Worm (Caenorhabditis elegans) whole organism, young adult: ENCODE measurements around the gene Y7A5A.3.

Experiments
- B0019.2 ChIP-seq: fragments of 200-800 bp; sonication (Bioruptor generic); conservative IDR thresholded peaks from 2 replicates; pipeline ENCODE4 v1.3.6; 2022; ENCODE audit warnings: missing genetic modification reagents, missing genetic modification characterization, missing compliant biosample characterization
- B0261.1 ChIP-seq: sonication (generic microtip); optimal IDR thresholded peaks from 2 replicates; lab custom pipeline; 2016; ENCODE audit warnings: mild to moderate bottlenecking, missing genetic modification characterization, moderate library complexity, missing compliant biosample characterization
- D2030.7 ChIP-seq: fragments of 200-800 bp; sonication (Bioruptor generic); IDR thresholded peaks from 2 replicates; pipeline ENCODE4 v1.3.6; 2022; ENCODE audit warnings: missing genetic modification reagents, missing genetic modification characterization, missing compliant biosample characterization
- F52B5.7 ChIP-seq: sonication (generic microtip); optimal IDR thresholded peaks from 2 replicates; lab custom pipeline; 2016; ENCODE audit warnings: mild to moderate bottlenecking, missing genetic modification characterization, missing compliant biosample characterization
- F57A8.1 ChIP-seq: fragments of 200-800 bp; sonication (Bioruptor generic); optimal IDR thresholded peaks from 2 replicates; lab custom pipeline; 2018; ENCODE audit warnings: mild to moderate bottlenecking, missing genetic modification characterization, moderate library complexity, missing compliant biosample characterization
- F57C9.4 ChIP-seq: sonication (generic microtip); optimal IDR thresholded peaks from 2 replicates; lab custom pipeline; 2017; ENCODE audit warnings: mild to moderate bottlenecking, missing genetic modification characterization, missing compliant biosample characterization
- T07F8.4 ChIP-seq: sonication (generic microtip); optimal IDR thresholded peaks from 2 replicates; lab custom pipeline; 2016; ENCODE audit warnings: mild to moderate bottlenecking, missing genetic modification characterization, moderate library complexity, missing compliant biosample characterization
- akir-1 ChIP-seq: fragments of 200-800 bp; sonication (Bioruptor generic); optimal IDR thresholded peaks from 2 replicates; lab custom pipeline; 2018; ENCODE audit warnings: mild to moderate bottlenecking, missing genetic modification characterization, moderate library complexity, missing compliant biosample characterization
- bed-2 ChIP-seq: fragments of 200-800 bp; sonication (Bioruptor generic); IDR thresholded peaks from 2 replicates; pipeline ENCODE4 v1.3.6; 2022; ENCODE audit warnings: missing genetic modification reagents, missing genetic modification characterization, missing compliant biosample characterization
- ceh-79 ChIP-seq: sonication (generic microtip); optimal IDR thresholded peaks from 2 replicates; lab custom pipeline; 2017; ENCODE audit warnings: mild to moderate bottlenecking, missing genetic modification characterization, missing compliant biosample characterization
- chd-7 ChIP-seq: sonication (generic microtip); optimal IDR thresholded peaks from 2 replicates; lab custom pipeline; 2016; ENCODE audit warnings: mild to moderate bottlenecking, missing genetic modification characterization, moderate library complexity, missing compliant biosample characterization
- die-1 ChIP-seq: sonication (generic microtip); optimal IDR thresholded peaks from 2 replicates; lab custom pipeline; 2016; ENCODE audit warnings: missing genotype, mild to moderate bottlenecking, missing genetic modification characterization, missing compliant biosample characterization
- egrh-3 ChIP-seq: fragments of 200-800 bp; sonication (Bioruptor generic); IDR thresholded peaks from 2 replicates; pipeline ENCODE4 v1.3.6; 2022; ENCODE audit warnings: missing genetic modification reagents, missing genetic modification characterization, missing compliant biosample characterization
- ets-4 ChIP-seq: fragments of 200-800 bp; sonication (Bioruptor generic); optimal IDR thresholded peaks from 2 replicates; lab custom pipeline; 2018; ENCODE audit warnings: mild to moderate bottlenecking, missing genetic modification characterization, missing compliant biosample characterization
- gei-17 ChIP-seq: fragments of 200-800 bp; sonication (Bioruptor generic); optimal IDR thresholded peaks from 2 replicates; lab custom pipeline; 2018; ENCODE audit warnings: mild to moderate bottlenecking, missing genetic modification characterization, missing compliant biosample characterization
- hmg-1.2 ChIP-seq: fragments of 200-800 bp; sonication (Bioruptor generic); IDR thresholded peaks from 2 replicates; pipeline ENCODE4 v1.3.6; 2022; ENCODE audit warnings: missing genetic modification reagents, missing genetic modification characterization, missing compliant biosample characterization
- let-607 ChIP-seq, 2 experiments: fragments of 200-800 bp in 1 of 2; sonication (Bioruptor generic) in 1 of 2; sonication (generic microtip) in 1 of 2; optimal IDR thresholded peaks; 2 replicates each; lab custom pipeline; 2016 to 2018; ENCODE audit warnings: mild to moderate bottlenecking in 2 of 2, missing compliant biosample characterization in 2 of 2, missing genetic modification characterization in 2 of 2, moderate library complexity in 2 of 2, missing genotype in 1 of 2
- lin-26 ChIP-seq: fragments of 200-800 bp; sonication (Bioruptor generic); IDR thresholded peaks from 2 replicates; pipeline ENCODE4 v1.3.6; 2022; ENCODE audit warnings: missing genetic modification reagents, missing genetic modification characterization, missing compliant biosample characterization
- madf-3 ChIP-seq: fragments of 200-800 bp; sonication (Bioruptor generic); IDR thresholded peaks from 2 replicates; pipeline ENCODE4 v1.3.6; 2022; ENCODE audit warnings: missing genetic modification reagents, missing genetic modification characterization, missing compliant biosample characterization
- nfya-1 ChIP-seq: sonication (generic microtip); optimal IDR thresholded peaks from 2 replicates; lab custom pipeline; 2017; ENCODE audit warnings: antibody characterized with exemption, missing compliant biosample characterization, missing genetic modification characterization, borderline replicate concordance; ENCODE audit not compliant: insufficient read depth
- nhr-80 ChIP-seq: sonication (generic microtip); optimal IDR thresholded peaks from 2 replicates; lab custom pipeline; 2016; ENCODE audit warnings: missing genetic modification characterization, missing compliant biosample characterization
- pbrm-1 ChIP-seq: fragments of 200-800 bp; sonication (Bioruptor generic); IDR thresholded peaks from 2 replicates; pipeline ENCODE4 v1.3.6; 2022; ENCODE audit warnings: missing genetic modification reagents, missing genetic modification characterization, missing compliant biosample characterization
- rpc-1 ChIP-seq, 2 experiments: fragments of 150-350 bp in 1 of 2; sonication (generic microtip) in 1 of 2; optimal IDR thresholded peaks; 2 replicates each; lab custom pipeline; 2014 to 2018; ENCODE audit warnings: missing biosample characterization in 1 of 2, missing genetic modification characterization in 1 of 2, missing genetic modification reagents in 1 of 2, missing genotype in 1 of 2
- snpc-3.4 ChIP-seq: sonication (generic microtip); optimal IDR thresholded peaks from 2 replicates; lab custom pipeline; 2017; ENCODE audit warnings: missing genetic modification characterization, mild to moderate bottlenecking, missing compliant biosample characterization, antibody characterized with exemption, moderate library complexity, missing genotype, missing genetic modification reagents
- snpc-4 ChIP-seq, 5 experiments: fragments of 150-350 bp in 1 of 5; sonication (generic microtip) in 4 of 5; optimal IDR thresholded peaks; 2 replicates each; lab custom pipeline; 2014 to 2018; ENCODE audit warnings: missing genetic modification characterization in 5 of 5, missing biosample characterization in 3 of 5, antibody characterized with exemption in 2 of 5, mild to moderate bottlenecking in 2 of 5, missing compliant biosample characterization in 2 of 5, missing genotype in 2 of 5, moderate library complexity in 2 of 5, missing genetic modification reagents in 1 of 5
- tbp1 ChIP-seq: fragments of 200-800 bp; sonication (Bioruptor generic); optimal IDR thresholded peaks from 2 replicates; lab custom pipeline; 2018; ENCODE audit warnings: mild to moderate bottlenecking, missing genetic modification characterization, missing compliant biosample characterization
- tlf-1 ChIP-seq: fragments of 200-800 bp; sonication (Bioruptor generic); optimal IDR thresholded peaks from 2 replicates; lab custom pipeline; 2018; ENCODE audit warnings: mild to moderate bottlenecking, missing genetic modification characterization, missing compliant biosample characterization
- zfh-2 ChIP-seq: fragments of 200-800 bp; sonication (Bioruptor generic); conservative IDR thresholded peaks from 2 replicates; pipeline ENCODE4 v1.3.6; 2022; ENCODE audit warnings: missing genetic modification reagents, missing genetic modification characterization, missing compliant biosample characterization
- ztf-25 ChIP-seq: fragments of 200-800 bp; sonication (Bioruptor generic); IDR thresholded peaks from 2 replicates; pipeline ENCODE4 v1.3.6; 2022; ENCODE audit warnings: missing genetic modification reagents, missing genetic modification characterization, missing compliant biosample characterization

The Y7A5A.3 gene

DNA sequence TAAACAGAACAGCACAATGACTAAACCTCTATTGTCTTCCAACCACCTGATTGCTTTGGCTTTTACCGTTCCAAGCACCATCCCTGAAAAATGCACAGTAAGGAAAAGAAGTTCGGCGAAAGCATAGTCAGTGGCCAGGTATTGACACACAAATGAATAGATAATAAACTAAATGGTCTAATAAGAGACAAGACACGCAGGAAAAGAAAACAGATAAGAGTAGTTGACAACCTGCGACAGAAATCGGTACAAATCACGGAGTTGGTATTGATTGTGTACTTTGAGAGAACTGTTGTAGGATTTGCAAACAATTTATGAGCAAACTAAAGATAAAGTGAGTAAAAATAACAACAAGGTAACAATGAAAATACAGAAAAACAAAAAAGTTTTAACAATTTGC lies 13.1 kb downstream of the Y7A5A.3 start, which contains the start of gene Y7A5A.1:
Gene Y7A5A.1 (minus strand): TSS at position 83 of the 400 bp plus-strand sequence.
- TF ChIP-seq pbrm-1 (GFP tag; lab: Robert Waterston, UW) (no peak), D2030.7 (GFP tag; lab: Robert Waterston, UW) (no peak), nhr-80 (peak; percentile 53)

ce11 chrX:15770787-15771186 lies 13.7 kb downstream of the Y7A5A.3 start:
- TF ChIP-seq hmg-1.2 (0 out of 2 replicates have a peak, but pooled peaks have one; percentile 9), snpc-4 (GFP tag; optimal IDR thresholded peaks at IDR 0.05; lab: Kevin White, UChicago) (no peak), snpc-4 (tag; optimal IDR thresholded peaks at IDR 0.05; lab: Kevin White, UChicago) (peak in 2 of 4 experiments; percentile 75 to 82), ztf-25 (no peak), bed-2 (no peak), zfh-2 (peak; percentile 48)
- TF ChIP-seq, all 124 proteins: peak for 3

DNA sequence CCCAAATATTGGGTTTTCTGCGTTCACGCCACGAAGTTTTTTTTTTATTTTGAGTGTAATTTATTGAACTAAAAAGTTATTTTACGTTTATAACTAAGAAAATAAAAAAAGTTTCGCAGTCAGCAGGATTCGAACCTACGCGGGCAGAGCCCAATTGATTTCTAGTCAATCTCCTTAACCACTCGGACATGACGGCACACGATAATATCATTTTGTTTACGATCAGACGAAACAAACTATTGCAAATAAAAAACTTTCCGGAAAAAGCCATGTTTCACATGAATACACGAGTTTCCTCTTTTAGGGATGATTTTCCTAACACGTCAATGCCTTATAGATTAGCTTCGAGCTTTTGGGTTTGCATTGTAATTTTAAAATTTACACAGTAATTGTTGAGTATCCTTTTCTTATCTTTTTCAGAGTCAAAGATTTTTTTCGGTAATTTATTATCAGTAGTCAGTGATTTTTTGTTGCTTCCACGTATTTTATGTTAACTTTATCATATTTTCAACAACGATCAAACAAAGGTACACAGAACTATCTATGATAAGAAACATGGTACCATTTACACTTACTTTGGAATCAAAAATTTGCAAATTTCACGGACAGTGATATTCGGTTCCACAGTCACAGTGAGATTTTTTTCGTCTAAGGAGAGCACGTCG lies 14.4 kb downstream of the Y7A5A.3 start:
- TF ChIP-seq F52B5.7 (no peak), pbrm-1 (GFP tag; lab: Robert Waterston, UW) (no peak), F57A8.1 (no peak), nhr-80 (peak; percentile 5), rpc-1 (optimal IDR thresholded peaks at IDR 0.05; lab: Kevin White, UChicago) (peak; percentile 44), rpc-1 (tag; optimal IDR thresholded peaks at IDR 0.05; lab: Kevin White, UChicago) (peak; percentile 70), gei-17 (GFP tag; lab: Kevin White, UChicago) (no peak), B0261.1 (tag; lab: Kevin White, UChicago) (peak; percentile 50), tbp1 (peak; percentile 83), F57C9.4 (tag; lab: Kevin White, UChicago) (no peak), B0019.2 (GFP tag; lab: Robert Waterston, UW) (no peak), madf-3 (GFP tag; lab: Robert Waterston, UW) (no peak), snpc-4 (GFP tag; optimal IDR thresholded peaks at IDR 0.05; lab: Kevin White, UChicago) (no peak), snpc-4 (tag; optimal IDR thresholded peaks at IDR 0.05; lab: Kevin White, UChicago) (peak in 1 of 4 experiments; percentile 65)

DNA sequence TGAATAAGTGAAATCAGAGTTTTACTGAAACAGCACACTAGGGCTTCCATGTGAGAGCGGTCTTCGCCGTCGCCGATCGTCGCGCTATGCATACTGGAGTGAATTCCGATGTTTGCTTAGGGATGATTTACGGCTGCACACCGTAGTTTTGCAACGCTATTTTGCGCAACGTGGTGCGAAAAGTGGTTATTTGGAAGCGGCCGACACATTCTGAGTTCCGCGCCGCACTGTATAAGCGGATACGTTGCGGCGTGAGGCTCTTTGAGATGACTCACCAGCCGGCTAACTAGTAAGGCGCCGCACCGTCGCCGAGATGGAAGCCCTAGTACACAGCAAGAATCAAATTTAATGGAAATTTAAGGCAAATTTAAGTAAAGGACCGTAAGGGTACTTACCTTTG lies 15.9 kb downstream of the Y7A5A.3 start:
- TF ChIP-seq ets-4 (GFP tag; lab: Kevin White, UChicago) (no peak), snpc-4 (GFP tag; optimal IDR thresholded peaks at IDR 0.05; lab: Kevin White, UChicago) (no peak), snpc-4 (tag; optimal IDR thresholded peaks at IDR 0.05; lab: Kevin White, UChicago) (peak in 2 of 4 experiments; percentile 54 to 79), lin-26 (GFP tag; lab: Robert Waterston, UW) (no peak), T07F8.4 (tag; lab: Kevin White, UChicago) (no peak), nhr-80 (no peak), tlf-1 (no peak), chd-7 (tag; lab: Kevin White, UChicago) (no peak), let-607 (tag; optimal IDR thresholded peaks at IDR 0.05; lab: Kevin White, UChicago) (no peak), nfya-1 (no peak)

- TF ChIP-seq die-1 (no peak), snpc-3.4 (no peak), akir-1 (GFP tag; lab: Kevin White, UChicago) (no peak), zfh-2 (no peak; the same call in 1 of the 2 replicates), hmg-1.2 (no peak), egrh-3 (GFP tag; lab: Robert Waterston, UW) (peak; percentile 62; the same call in 1 of the 2 replicates), ceh-79 (tag; lab: Kevin White, UChicago) (no peak), F52B5.7 (no peak), ztf-25 (no peak), snpc-4 (GFP tag; optimal IDR thresholded peaks at IDR 0.05; lab: Kevin White, UChicago) (no peak), snpc-4 (tag; optimal IDR thresholded peaks at IDR 0.05; lab: Kevin White, UChicago) (peak in 2 of 4 experiments; percentile 31 to 35), gei-17 (GFP tag; lab: Kevin White, UChicago) (no peak)
Measured at ce11 chrX:15766861-15767260, 17.6 kb downstream of the Y7A5A.3 start.
